Worm (Caenorhabditis elegans) whole organism, L3 larva: ENCODE results near the gene vps-11.

ENCODE experiments used
- ZK546.5 ChIP-seq: sonication (generic microtip); optimal IDR thresholded peaks from 2 replicates; lab custom pipeline; 2017; ENCODE audit warnings: missing biosample characterization, missing genetic modification characterization
- aly-2 ChIP-seq: fragments of 150-350 bp; optimal IDR thresholded peaks from 2 replicates; lab custom pipeline; 2014; ENCODE audit warnings: missing biosample characterization, missing genetic modification characterization
- ama-1 ChIP-seq: fragments of 150-350 bp; optimal IDR thresholded peaks from 2 replicates; lab custom pipeline; 2018
- ceh-16 ChIP-seq: sonication (generic microtip); optimal IDR thresholded peaks from 2 replicates; lab custom pipeline; 2017; ENCODE audit warnings: missing biosample characterization, missing genetic modification characterization
- ceh-28 ChIP-seq: fragments of 150-350 bp; optimal IDR thresholded peaks from 2 replicates; lab custom pipeline; 2014; ENCODE audit warnings: missing biosample characterization, missing genetic modification reagents, missing genetic modification characterization
- ceh-82 ChIP-seq: fragments of 150-350 bp; optimal IDR thresholded peaks from 2 replicates; lab custom pipeline; 2014; ENCODE audit warnings: missing biosample characterization, missing genetic modification characterization
- ceh-9 ChIP-seq: sonication (generic microtip); optimal IDR thresholded peaks from 2 replicates; lab custom pipeline; 2018; ENCODE audit warnings: missing biosample characterization, missing genetic modification characterization
- daf-12 ChIP-seq: fragments of 150-350 bp; optimal IDR thresholded peaks from 2 replicates; lab custom pipeline; 2014; ENCODE audit warnings: missing biosample characterization, missing genetic modification reagents, missing genetic modification characterization
- egl-27 ChIP-seq: sonication (generic microtip); optimal IDR thresholded peaks from 4 replicates; lab custom pipeline; 2017; ENCODE audit warnings: missing biosample characterization, missing genetic modification reagents, missing genetic modification characterization
- egl-5 ChIP-seq: fragments of 150-350 bp; optimal IDR thresholded peaks from 2 replicates; lab custom pipeline; 2017; ENCODE audit warnings: missing biosample characterization, missing genetic modification reagents, missing genetic modification characterization, inconsistent platforms
- elt-1 ChIP-seq: fragments of 150-350 bp; optimal IDR thresholded peaks from 2 replicates; lab custom pipeline; 2014; ENCODE audit warnings: missing biosample characterization, missing genetic modification characterization
- elt-2 ChIP-seq: sonication (generic microtip); optimal IDR thresholded peaks from 2 replicates; lab custom pipeline; 2016; ENCODE audit warnings: missing genetic modification reagents, mild to moderate bottlenecking, missing genetic modification characterization, missing compliant biosample characterization
- eor-1 ChIP-seq, 2 experiments: fragments of 150-350 bp; optimal IDR thresholded peaks; 2 replicates each; lab custom pipeline; 2014 to 2018; ENCODE audit warnings: missing biosample characterization in 2 of 2, missing genetic modification characterization in 2 of 2
- fkh-10 ChIP-seq: sonication (generic microtip); optimal IDR thresholded peaks from 2 replicates; lab custom pipeline; 2017; ENCODE audit warnings: missing biosample characterization, missing genetic modification reagents, missing genetic modification characterization
- fkh-2 ChIP-seq: fragments of 150-350 bp; optimal IDR thresholded peaks from 2 replicates; lab custom pipeline; 2014; ENCODE audit warnings: missing biosample characterization, missing genetic modification reagents, missing genetic modification characterization
- fos-1 ChIP-seq: fragments of 150-350 bp; optimal IDR thresholded peaks from 2 replicates; lab custom pipeline; 2014; ENCODE audit warnings: missing biosample characterization, missing genetic modification characterization
- hmg-11 ChIP-seq: sonication (generic microtip); optimal IDR thresholded peaks from 2 replicates; lab custom pipeline; 2016; ENCODE audit warnings: missing genetic modification characterization, missing compliant biosample characterization
- lin-15B ChIP-seq: fragments of 150-350 bp; optimal IDR thresholded peaks from 2 replicates; lab custom pipeline; 2014; ENCODE audit warnings: missing biosample characterization, missing genetic modification characterization
- lin-39 ChIP-seq: fragments of 150-350 bp; optimal IDR thresholded peaks from 2 replicates; lab custom pipeline; 2018; ENCODE audit warnings: missing biosample characterization, missing genetic modification reagents, missing genetic modification characterization
- lsy-12 ChIP-seq: sonication (generic microtip); optimal IDR thresholded peaks from 2 replicates; lab custom pipeline; 2016; ENCODE audit warnings: mild to moderate bottlenecking, missing genetic modification characterization, missing compliant biosample characterization
- mdl-1 ChIP-seq: fragments of 150-350 bp; optimal IDR thresholded peaks from 2 replicates; lab custom pipeline; 2014; ENCODE audit warnings: missing biosample characterization, missing genetic modification characterization
- mml-1 ChIP-seq: fragments of 150-350 bp; sonication (generic microtip); optimal IDR thresholded peaks from 3 replicates; lab custom pipeline; 2014; ENCODE audit warnings: missing biosample characterization, missing genetic modification characterization
- nfya-1 ChIP-seq: sonication (generic microtip); optimal IDR thresholded peaks from 2 replicates; lab custom pipeline; 2017; ENCODE audit warnings: missing genetic modification characterization, mild to moderate bottlenecking, missing compliant biosample characterization, antibody characterized with exemption, moderate library complexity; ENCODE audit not compliant: insufficient read depth
- nhr-11 ChIP-seq: fragments of 150-350 bp; optimal IDR thresholded peaks from 2 replicates; lab custom pipeline; 2014; ENCODE audit warnings: missing biosample characterization, missing genetic modification characterization
- nhr-12 ChIP-seq: fragments of 150-350 bp; optimal IDR thresholded peaks from 2 replicates; lab custom pipeline; 2014; ENCODE audit warnings: missing biosample characterization, missing genetic modification characterization
- nhr-23 ChIP-seq: fragments of 150-350 bp; optimal IDR thresholded peaks from 2 replicates; lab custom pipeline; 2014; ENCODE audit warnings: missing biosample characterization, missing genetic modification reagents, missing genetic modification characterization
- nhr-25 ChIP-seq: sonication (generic microtip); optimal IDR thresholded peaks from 2 replicates; lab custom pipeline; 2017; ENCODE audit warnings: missing biosample characterization, missing genetic modification characterization
- nhr-28 ChIP-seq: fragments of 150-350 bp; optimal IDR thresholded peaks from 2 replicates; lab custom pipeline; 2014; ENCODE audit warnings: missing biosample characterization, missing genetic modification characterization
- nhr-43 ChIP-seq: sonication (generic microtip); optimal IDR thresholded peaks from 2 replicates; lab custom pipeline; 2016; ENCODE audit warnings: mild to moderate bottlenecking, missing genetic modification characterization, missing compliant biosample characterization; ENCODE audit not compliant: poor library complexity, severe bottlenecking
- nhr-67 ChIP-seq: fragments of 150-350 bp; optimal IDR thresholded peaks from 2 replicates; lab custom pipeline; 2014; ENCODE audit warnings: missing biosample characterization, missing genetic modification characterization
- nhr-76 ChIP-seq: fragments of 150-350 bp; sonication (generic microtip); optimal IDR thresholded peaks from 5 replicates; lab custom pipeline; 2014; ENCODE audit warnings: missing biosample characterization, missing genetic modification characterization
- nhr-77 ChIP-seq: fragments of 150-350 bp; optimal IDR thresholded peaks from 2 replicates; lab custom pipeline; 2014; ENCODE audit warnings: missing biosample characterization, missing genetic modification characterization
- pqm-1 ChIP-seq: fragments of 150-350 bp; optimal IDR thresholded peaks from 2 replicates; lab custom pipeline; 2017; ENCODE audit warnings: missing biosample characterization, missing genetic modification characterization, inconsistent platforms
- sea-2 ChIP-seq: fragments of 150-350 bp; sonication (generic microtip); optimal IDR thresholded peaks from 4 replicates; lab custom pipeline; 2014; ENCODE audit warnings: missing biosample characterization, missing genetic modification reagents, missing genetic modification characterization
- unc-39 ChIP-seq: sonication (generic microtip); optimal IDR thresholded peaks from 4 replicates; lab custom pipeline; 2017; ENCODE audit warnings: missing biosample characterization, missing genetic modification characterization
- unc-62 ChIP-seq: fragments of 150-350 bp; sonication (generic microtip); optimal IDR thresholded peaks from 4 replicates; lab custom pipeline; 2014; ENCODE audit warnings: missing biosample characterization, missing genetic modification reagents, missing genetic modification characterization
- zag-1 ChIP-seq: fragments of 150-350 bp; optimal IDR thresholded peaks from 2 replicates; lab custom pipeline; 2014; ENCODE audit warnings: missing biosample characterization, missing genetic modification characterization
- ztf-4 ChIP-seq: fragments of 150-350 bp; optimal IDR thresholded peaks from 2 replicates; lab custom pipeline; 2014; ENCODE audit warnings: missing biosample characterization, missing genetic modification characterization

The vps-11 gene

ce11 chrII:10759425-10759824 is 33.9 kb downstream of the vps-11 start:
- TF ChIP-seq daf-12 (no peak), fkh-2 (tag; lab: Kevin White, UChicago) (no peak), mdl-1 (tag; lab: Kevin White, UChicago) (no peak), nhr-23 (tag; lab: Kevin White, UChicago) (no peak), fkh-10 (GFP tag; lab: Kevin White, UChicago) (no peak), egl-5 (tag; lab: Kevin White, UChicago) (no peak), nhr-12 (tag; lab: Kevin White, UChicago) (no peak), mml-1 (tag; lab: Kevin White, UChicago) (no peak), egl-27 (tag; lab: Kevin White, UChicago) (no peak), lin-39 (tag; lab: Kevin White, UChicago) (no peak), ceh-16 (tag; lab: Kevin White, UChicago) (no peak)

ce11 chrII:10758951-10759350 is 34.3 kb downstream of the vps-11 start:
- TF ChIP-seq ceh-82 (tag; lab: Kevin White, UChicago) = no peak
- TF ChIP-seq fkh-10 (GFP tag; lab: Kevin White, UChicago) = peak; percentile 54
- TF ChIP-seq lin-15B (tag; lab: Kevin White, UChicago) = no peak
- peak; percentile 38 for TF ChIP-seq nfya-1 (tag; lab: Kevin White, UChicago)

- TF ChIP-seq nhr-67 (tag; lab: Kevin White, UChicago) (no peak), hmg-11 (tag; lab: Kevin White, UChicago) (peak; percentile 33)
- TF ChIP-seq, all 47 proteins: peak for 1
Observed at ce11 chrII:10755455-10755854, 37.8 kb downstream of the vps-11 start.

ce11 chrII:10753694-10754093 is 39.6 kb downstream of the vps-11 start:
- TF ChIP-seq nfya-1 (tag; lab: Kevin White, UChicago) (no peak), fkh-10 (GFP tag; lab: Kevin White, UChicago) (peak; percentile 94)

- no peak for TF ChIP-seq elt-2 (tag; lab: Kevin White, UChicago)
- TF ChIP-seq unc-62 (GFP tag; lab: Kevin White, UChicago) = no peak
- TF ChIP-seq ceh-9 (tag; lab: Kevin White, UChicago) = no peak
- no peak for TF ChIP-seq ztf-4 (tag; lab: Kevin White, UChicago)
- TF ChIP-seq nhr-12 (tag; lab: Kevin White, UChicago) = no peak
- TF ChIP-seq nhr-25 (tag; lab: Kevin White, UChicago) = no peak
- TF ChIP-seq nhr-76 (tag; lab: Kevin White, UChicago) = no peak
- TF ChIP-seq nhr-67 (tag; lab: Kevin White, UChicago) = no peak
- TF ChIP-seq ZK546.5 (tag; lab: Kevin White, UChicago) = no peak
- peak; percentile 18 for TF ChIP-seq lin-15B (tag; lab: Kevin White, UChicago)
- TF ChIP-seq mdl-1 (tag; lab: Kevin White, UChicago) = no peak
- TF ChIP-seq daf-12 = no peak
- TF ChIP-seq mml-1 (tag; lab: Kevin White, UChicago) = no peak
- TF ChIP-seq ceh-28 = no peak
- TF ChIP-seq fkh-2 (tag; lab: Kevin White, UChicago) = no peak
- no peak for TF ChIP-seq fos-1 (tag; lab: Kevin White, UChicago)
- no peak for TF ChIP-seq nhr-11 (tag; lab: Kevin White, UChicago)
- no peak for TF ChIP-seq nhr-28
- no peak for TF ChIP-seq nhr-43 (tag; lab: Kevin White, UChicago)
- TF ChIP-seq lin-39 (tag; lab: Kevin White, UChicago) = peak; percentile 81
- TF ChIP-seq pqm-1 (tag; lab: Kevin White, UChicago) = no peak
- no peak for TF ChIP-seq lsy-12 (tag; lab: Kevin White, UChicago)
- TF ChIP-seq egl-27 (tag; lab: Kevin White, UChicago) = no peak
- TF ChIP-seq ceh-82 (tag; lab: Kevin White, UChicago) = no peak
- TF ChIP-seq hmg-11 (tag; lab: Kevin White, UChicago) = peak; percentile 44
- TF ChIP-seq zag-1 (tag; lab: Kevin White, UChicago) = no peak
- TF ChIP-seq aly-2 (tag; lab: Kevin White, UChicago) = no peak
- no peak for TF ChIP-seq ama-1 (lab: Kevin White, UChicago)
- no peak for TF ChIP-seq unc-39
- no peak for TF ChIP-seq ceh-16 (tag; lab: Kevin White, UChicago)
- TF ChIP-seq sea-2 (GFP tag; lab: Kevin White, UChicago) = no peak
- TF ChIP-seq nfya-1 (tag; lab: Kevin White, UChicago) = peak; percentile 44
- TF ChIP-seq nhr-77 (tag; lab: Kevin White, UChicago) = no peak
- no peak for TF ChIP-seq eor-1 (tag; optimal IDR thresholded peaks at IDR 0.05; lab: Kevin White, UChicago)
- TF ChIP-seq elt-1 (tag; lab: Kevin White, UChicago) = no peak
- TF ChIP-seq, all 47 proteins: peak for 4
Observed at ce11 chrII:10744801-10745200, 48.5 kb downstream of the vps-11 start.
